Fruit fly (Drosophila melanogaster): Measurements from ENCODE around the gene PIG-B.

Gene PIG-B

dm6 chr3L:3770823-3771222, 40.2 kb upstream of the PIG-B start (continued):
- TF ChIP-seq Sox14 (GFP tag; optimal IDR thresholded peaks at IDR 0.05) (peak; percentile 58), Hr39 (GFP tag; optimal IDR thresholded peaks at IDR 0.05) (peak; percentile 53), CG3032 (tag; optimal IDR thresholded peaks at IDR 0.05) (no peak), CG8632 (GFP tag; optimal IDR thresholded peaks at IDR 0.05) (peak; percentile 14), CG10631 (GFP tag; optimal IDR thresholded peaks at IDR 0.05) (no peak), CG15336 (GFP tag; IDR thresholded peaks at IDR 0.05) (no peak), CG16779 (tag; optimal IDR thresholded peaks at IDR 0.05) (no peak), CG11762 (GFP tag; optimal IDR thresholded peaks at IDR 0.05; ENCODE audit: insufficient read depth) (peak; percentile 13), ss (GFP tag; optimal IDR thresholded peaks at IDR 0.05) (no peak), fd59A (GFP tag; optimal IDR thresholded peaks at IDR 0.05) (no peak), CG11902 (GFP tag; optimal IDR thresholded peaks at IDR 0.05) (no peak), CG6276 (GFP tag; optimal IDR thresholded peaks at IDR 0.05) (no peak), lz (GFP tag; optimal IDR thresholded peaks at IDR 0.05) (peak; percentile 58), Eip78C (GFP tag) (peak; percentile 76), esn (GFP tag; optimal IDR thresholded peaks at IDR 0.05) (peak; percentile 45), CG6163 (GFP tag; IDR thresholded peaks at IDR 0.05) (peak; percentile 40; the same call in 1 of the 3 replicates), CG31627 (GFP tag; optimal IDR thresholded peaks at IDR 0.05) (peak; percentile 58), fd85E (GFP tag; optimal IDR thresholded peaks at IDR 0.05) (no peak), spab (GFP tag; optimal IDR thresholded peaks at IDR 0.05) (no peak), Blimp-1 (GFP tag; optimal IDR thresholded peaks at IDR 0.05) (no peak), acj6 (GFP tag; optimal IDR thresholded peaks at IDR 0.05) (peak; percentile 34), CG4318 (GFP tag; optimal IDR thresholded peaks at IDR 0.05) (peak; percentile 49), CG8319 (GFP tag; optimal IDR thresholded peaks at IDR 0.05) (no peak), Lpt (GFP tag; optimal IDR thresholded peaks at IDR 0.05) (no peak), Ets96B (tag; optimal IDR thresholded peaks at IDR 0.05) (no peak), CG6854 (GFP tag; optimal IDR thresholded peaks at IDR 0.05) (no peak), vri (GFP tag; optimal IDR thresholded peaks at IDR 0.05) (no peak)

dm6 chr3L:3771406-3771935, 39.6 kb upstream of the PIG-B start:
- peak; percentile 38 for TF ChIP-seq Hr39 (GFP tag; optimal IDR thresholded peaks at IDR 0.05)
- peak; percentile 88 for TF ChIP-seq achi (GFP tag; optimal IDR thresholded peaks at IDR 0.05)
- TF ChIP-seq Sox15 (GFP tag; optimal IDR thresholded peaks at IDR 0.05), result peak; percentile 60
- TF ChIP-seq CG6808 (GFP tag; optimal IDR thresholded peaks at IDR 0.05), result peak; percentile 78
- TF ChIP-seq pdm3 (GFP tag; optimal IDR thresholded peaks at IDR 0.05), result peak; percentile 69
- peak; percentile 85 for TF ChIP-seq CG3919 (GFP tag; optimal IDR thresholded peaks at IDR 0.05)
- TF ChIP-seq lz (GFP tag; optimal IDR thresholded peaks at IDR 0.05), result peak; percentile 77
- peak; percentile 89 for TF ChIP-seq OdsH (GFP tag; optimal IDR thresholded peaks at IDR 0.05)
- peak; percentile 57 for TF ChIP-seq CG31627 (GFP tag; optimal IDR thresholded peaks at IDR 0.05)
- no peak for TF ChIP-seq Hr38 (GFP tag; optimal IDR thresholded peaks at IDR 0.05)
- peak; percentile 35 for TF ChIP-seq Ets21C (GFP tag; optimal IDR thresholded peaks at IDR 0.05)
- TF ChIP-seq Eip78C (GFP tag), result peak; percentile 97
- peak; percentile 89 for TF ChIP-seq CG6792 (GFP tag; optimal IDR thresholded peaks at IDR 0.05)
- peak; percentile 81 for TF ChIP-seq Gug (GFP tag; IDR thresholded peaks at IDR 0.05)
- TF ChIP-seq CG11294 (GFP tag; IDR thresholded peaks at IDR 0.05), result peak; percentile 79
- TF ChIP-seq CG1621 (tag; optimal IDR thresholded peaks at IDR 0.05), result peak; percentile 50
- TF ChIP-seq esn (GFP tag; optimal IDR thresholded peaks at IDR 0.05), result peak; percentile 88
- TF ChIP-seq svp (GFP tag), result peak; percentile 93
- no peak for TF ChIP-seq fkh (GFP tag; optimal IDR thresholded peaks at IDR 0.05)
- peak; percentile 68 for TF ChIP-seq Blimp-1 (GFP tag; optimal IDR thresholded peaks at IDR 0.05)
- peak; percentile 91 for TF ChIP-seq CG8119 (GFP tag; IDR thresholded peaks at IDR 0.05)
- peak; percentile 76 for TF ChIP-seq Ets96B (tag; optimal IDR thresholded peaks at IDR 0.05)
- TF ChIP-seq CG6163 (GFP tag; IDR thresholded peaks at IDR 0.05), result peak; percentile 80
- peak; percentile 71 for TF ChIP-seq CG3032 (tag; optimal IDR thresholded peaks at IDR 0.05)
- TF ChIP-seq CG9139 (GFP tag; optimal IDR thresholded peaks at IDR 0.05), result peak; percentile 80
- peak; percentile 43 for TF ChIP-seq CG11762 (GFP tag; optimal IDR thresholded peaks at IDR 0.05; ENCODE audit: insufficient read depth)
- TF ChIP-seq Eip75B (GFP tag; optimal IDR thresholded peaks at IDR 0.05), result peak; percentile 59
- TF ChIP-seq CG11902 (GFP tag; optimal IDR thresholded peaks at IDR 0.05), result peak; percentile 64
- TF ChIP-seq fd59A (GFP tag; optimal IDR thresholded peaks at IDR 0.05), result peak; percentile 34
- TF ChIP-seq Sox102F (GFP tag; optimal IDR thresholded peaks at IDR 0.05), result peak; percentile 80
- peak; percentile 92 for TF ChIP-seq CG15336 (GFP tag; IDR thresholded peaks at IDR 0.05)
- peak; percentile 56 for TF ChIP-seq net (GFP tag; optimal IDR thresholded peaks at IDR 0.05)
- TF ChIP-seq CG10669 (GFP tag; optimal IDR thresholded peaks at IDR 0.05), result peak; percentile 76
- peak; percentile 64 for TF ChIP-seq Lpt (GFP tag; optimal IDR thresholded peaks at IDR 0.05)
- TF ChIP-seq cyc (GFP tag; optimal IDR thresholded peaks at IDR 0.05), result peak; percentile 71
- no peak for TF ChIP-seq Eip93F (GFP tag; optimal IDR thresholded peaks at IDR 0.05)
